Worm (Caenorhabditis elegans) whole organism, L2 larva: Measurements from ENCODE around the gene F38A1.11.
A peak's percentile ranks its signal among the peaks of the same experiment; 100 is the strongest.

ENCODE experiments used
- Y55F3AM.14 ChIP-seq: fragments of 200-800 bp; sonication (Bioruptor generic); optimal IDR thresholded peaks from 2 replicates; lab custom pipeline; 2018; ENCODE audit warnings: mild to moderate bottlenecking, missing genetic modification characterization, missing compliant biosample characterization
- ZK546.5 ChIP-seq: sonication (generic microtip); optimal IDR thresholded peaks from 2 replicates; lab custom pipeline; 2017; ENCODE audit warnings: missing biosample characterization, missing genetic modification characterization
- alr-1 ChIP-seq: fragments of 150-350 bp; optimal IDR thresholded peaks from 2 replicates; lab custom pipeline; 2014; ENCODE audit warnings: missing biosample characterization, missing genetic modification characterization
- ama-1 ChIP-seq: fragments of 150-350 bp; optimal IDR thresholded peaks from 2 replicates; lab custom pipeline; 2018; ENCODE audit warnings: inconsistent platforms
- blmp-1 ChIP-seq: sonication (generic microtip); optimal IDR thresholded peaks from 2 replicates; lab custom pipeline; 2017; ENCODE audit warnings: missing genetic modification characterization, mild to moderate bottlenecking, missing compliant biosample characterization, antibody characterized with exemption, moderate library complexity; ENCODE audit not compliant: insufficient read depth
- ceh-82 ChIP-seq: fragments of 150-350 bp; optimal IDR thresholded peaks from 2 replicates; lab custom pipeline; 2014; ENCODE audit warnings: missing biosample characterization, missing genetic modification characterization
- crh-2 ChIP-seq: sonication (generic microtip); optimal IDR thresholded peaks from 2 replicates; lab custom pipeline; 2017; ENCODE audit warnings: missing biosample characterization, missing genetic modification characterization
- dmd-4 ChIP-seq: sonication (generic microtip); optimal IDR thresholded peaks from 2 replicates; lab custom pipeline; 2017; ENCODE audit warnings: missing biosample characterization, missing genetic modification characterization
- egl-27 ChIP-seq: sonication (generic microtip); optimal IDR thresholded peaks from 3 replicates; lab custom pipeline; 2017; ENCODE audit warnings: missing biosample characterization, missing genetic modification reagents, missing genetic modification characterization
- elt-3 ChIP-seq: sonication (generic microtip); optimal IDR thresholded peaks from 2 replicates; lab custom pipeline; 2017; ENCODE audit warnings: missing biosample characterization, missing genetic modification characterization
- fos-1 ChIP-seq: fragments of 150-350 bp; optimal IDR thresholded peaks from 2 replicates; lab custom pipeline; 2014; ENCODE audit warnings: missing biosample characterization, missing genetic modification characterization
- gmeb-1 ChIP-seq: fragments of 150-350 bp; optimal IDR thresholded peaks from 2 replicates; lab custom pipeline; 2014; ENCODE audit warnings: missing biosample characterization, missing genetic modification characterization
- lin-11 ChIP-seq: fragments of 150-350 bp; sonication (generic microtip); optimal IDR thresholded peaks from 2 replicates; lab custom pipeline; 2014; ENCODE audit warnings: missing biosample characterization, missing genetic modification characterization, inconsistent platforms, mixed read lengths
- lin-13 ChIP-seq: fragments of 150-350 bp; optimal IDR thresholded peaks from 2 replicates; lab custom pipeline; 2014; ENCODE audit warnings: missing biosample characterization, missing genetic modification reagents, missing genetic modification characterization
- lin-39 ChIP-seq: fragments of 150-350 bp; optimal IDR thresholded peaks from 2 replicates; lab custom pipeline; 2014; ENCODE audit warnings: missing biosample characterization, missing genetic modification reagents, missing genetic modification characterization
- lsy-2 ChIP-seq, 2 experiments: fragments of 150-350 bp in 1 of 2; sonication (generic microtip) in 1 of 2; optimal IDR thresholded peaks; 2 replicates each; lab custom pipeline; 2014 to 2017; ENCODE audit warnings: missing biosample characterization in 2 of 2, missing genetic modification characterization in 2 of 2
- mbf-1 ChIP-seq: sonication (generic microtip); optimal IDR thresholded peaks from 2 replicates; lab custom pipeline; 2017; ENCODE audit warnings: missing biosample characterization, missing genetic modification characterization
- nhr-10 ChIP-seq: sonication (generic microtip); optimal IDR thresholded peaks from 2 replicates; lab custom pipeline; 2017; ENCODE audit warnings: missing biosample characterization, missing genetic modification characterization
- nhr-11 ChIP-seq: fragments of 150-350 bp; optimal IDR thresholded peaks from 2 replicates; lab custom pipeline; 2014; ENCODE audit warnings: missing biosample characterization, missing genetic modification characterization
- nhr-12 ChIP-seq: fragments of 150-350 bp; optimal IDR thresholded peaks from 2 replicates; lab custom pipeline; 2014; ENCODE audit warnings: missing biosample characterization, missing genetic modification characterization
- nhr-129 ChIP-seq: fragments of 150-350 bp; optimal IDR thresholded peaks from 2 replicates; lab custom pipeline; 2014; ENCODE audit warnings: missing biosample characterization, missing genetic modification characterization
- nhr-21 ChIP-seq: fragments of 150-350 bp; optimal IDR thresholded peaks from 2 replicates; lab custom pipeline; 2014; ENCODE audit warnings: missing biosample characterization, missing genetic modification characterization
- nhr-23 ChIP-seq: fragments of 150-350 bp; optimal IDR thresholded peaks from 2 replicates; lab custom pipeline; 2014; ENCODE audit warnings: missing biosample characterization, missing genetic modification reagents, missing genetic modification characterization
- nhr-25 ChIP-seq: fragments of 150-350 bp; sonication (generic microtip); optimal IDR thresholded peaks from 3 replicates; lab custom pipeline; 2014; ENCODE audit warnings: missing biosample characterization, missing genetic modification characterization
- sem-4 ChIP-seq: fragments of 150-350 bp; optimal IDR thresholded peaks from 2 replicates; lab custom pipeline; 2014; ENCODE audit warnings: missing biosample characterization, missing genetic modification reagents, missing genetic modification characterization
- skn-1 ChIP-seq: sonication (generic microtip); optimal IDR thresholded peaks from 2 replicates; lab custom pipeline; 2017; ENCODE audit warnings: missing biosample characterization, missing genetic modification characterization
- sma-3 ChIP-seq: sonication (generic microtip); optimal IDR thresholded peaks from 2 replicates; lab custom pipeline; 2016; ENCODE audit warnings: missing genetic modification reagents, missing genetic modification characterization, missing compliant biosample characterization
- sma-9 ChIP-seq, 2 experiments: fragments of 150-350 bp in 1 of 2; sonication (generic microtip) in 1 of 2; optimal IDR thresholded peaks; 2 replicates each; lab custom pipeline; 2014 to 2016; ENCODE audit warnings: missing genetic modification characterization in 2 of 2, mild to moderate bottlenecking in 1 of 2, missing biosample characterization in 1 of 2, missing compliant biosample characterization in 1 of 2, missing genetic modification reagents in 1 of 2, moderate library complexity in 1 of 2
- snpc-4 ChIP-seq: fragments of 150-350 bp; optimal IDR thresholded peaks from 2 replicates; lab custom pipeline; 2014; ENCODE audit warnings: missing biosample characterization, missing genetic modification characterization
- unc-39 ChIP-seq: fragments of 150-350 bp; optimal IDR thresholded peaks from 2 replicates; lab custom pipeline; 2014; ENCODE audit warnings: missing biosample characterization, missing genetic modification characterization
- unc-55 ChIP-seq: fragments of 150-350 bp; sonication (generic microtip); optimal IDR thresholded peaks from 3 replicates; lab custom pipeline; 2014; ENCODE audit warnings: missing biosample characterization, missing genetic modification reagents, missing genetic modification characterization
- unc-62 ChIP-seq: fragments of 150-350 bp; optimal IDR thresholded peaks from 2 replicates; lab custom pipeline; 2014; ENCODE audit warnings: missing biosample characterization, missing genetic modification reagents, missing genetic modification characterization
- zag-1 ChIP-seq: fragments of 150-350 bp; optimal IDR thresholded peaks from 2 replicates; lab custom pipeline; 2014; ENCODE audit warnings: missing biosample characterization, missing genetic modification characterization
- ztf-1 ChIP-seq: fragments of 200-800 bp; sonication (Bioruptor generic); conservative IDR thresholded peaks from 2 replicates; pipeline ENCODE4 v1.3.6; 2022; ENCODE audit warnings: missing genetic modification characterization, missing compliant biosample characterization
- ztf-4 ChIP-seq: fragments of 150-350 bp; optimal IDR thresholded peaks from 2 replicates; lab custom pipeline; 2014; ENCODE audit warnings: missing biosample characterization, missing genetic modification characterization

F38A1.11 gene

DNA sequence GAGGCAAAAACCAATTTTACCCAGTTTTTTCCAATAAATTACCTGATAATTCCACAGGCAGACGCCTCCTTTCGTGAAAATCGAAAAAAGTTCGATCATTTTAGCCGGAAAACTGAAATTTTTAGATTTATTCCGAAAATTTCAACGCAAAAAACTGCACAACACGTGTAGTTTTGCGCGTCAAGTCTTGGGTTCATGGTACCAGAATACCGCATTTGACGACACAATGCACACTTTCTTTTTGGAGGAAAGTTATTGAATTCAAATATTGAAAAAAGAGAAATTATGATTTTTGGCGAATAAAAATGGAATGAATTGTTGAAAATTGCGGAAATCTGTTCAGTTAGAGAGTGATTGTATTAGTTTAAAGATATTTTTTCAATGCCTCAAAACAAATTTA, 7.5 kb upstream of the F38A1.11 start, which contains the start of gene F38A1.8 (continued):
- TF ChIP-seq blmp-1 (tag; lab: Kevin White, UChicago) (no peak), Y55F3AM.14 (no peak), sma-9 (GFP tag; optimal IDR thresholded peaks at IDR 0.05; lab: Kevin White, UChicago) (peak; percentile 37), sma-9 (tag; optimal IDR thresholded peaks at IDR 0.05; lab: Kevin White, UChicago) (no peak), sma-3 (peak; percentile 29)

DNA sequence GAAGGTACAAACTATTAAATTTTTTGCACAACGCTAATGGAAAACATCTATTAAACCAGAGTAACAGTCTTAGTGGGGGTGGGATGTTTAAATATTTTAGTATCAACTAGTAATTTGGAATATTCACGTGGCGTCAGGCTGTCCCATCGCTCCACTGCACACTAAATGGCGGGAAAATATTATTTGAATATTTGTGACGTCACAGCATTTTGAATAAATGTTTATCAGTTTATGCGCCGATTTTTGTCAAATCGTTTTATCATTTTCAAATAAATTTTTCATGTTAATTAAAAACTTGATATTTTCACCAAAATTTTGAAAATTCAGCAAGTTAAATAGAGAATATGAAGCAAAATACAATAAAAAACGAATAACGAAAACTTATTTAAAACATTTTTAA, 3.9 kb upstream of the F38A1.11 start, which contains the start of gene F38A1.15:
Gene F38A1.15 (minus strand): TSS at position 101 of the 400 bp plus-strand sequence.
- no peak for TF ChIP-seq unc-39 (tag; lab: Kevin White, UChicago)
- no peak for TF ChIP-seq crh-2 (tag; lab: Kevin White, UChicago)
- TF ChIP-seq lin-39 (tag; lab: Kevin White, UChicago), result no peak
- TF ChIP-seq skn-1 (tag; lab: Kevin White, UChicago), result no peak
- TF ChIP-seq zag-1, result no peak
- no peak for TF ChIP-seq nhr-12 (tag; lab: Kevin White, UChicago)
- no peak for TF ChIP-seq nhr-129 (tag; lab: Kevin White, UChicago)
- TF ChIP-seq dmd-4, result no peak
- no peak for TF ChIP-seq unc-62 (GFP tag; lab: Kevin White, UChicago)
- TF ChIP-seq egl-27 (tag; lab: Kevin White, UChicago), result no peak
- no peak for TF ChIP-seq lin-11 (tag; lab: Kevin White, UChicago)
- TF ChIP-seq ceh-82 (tag; lab: Kevin White, UChicago), result no peak

DNA sequence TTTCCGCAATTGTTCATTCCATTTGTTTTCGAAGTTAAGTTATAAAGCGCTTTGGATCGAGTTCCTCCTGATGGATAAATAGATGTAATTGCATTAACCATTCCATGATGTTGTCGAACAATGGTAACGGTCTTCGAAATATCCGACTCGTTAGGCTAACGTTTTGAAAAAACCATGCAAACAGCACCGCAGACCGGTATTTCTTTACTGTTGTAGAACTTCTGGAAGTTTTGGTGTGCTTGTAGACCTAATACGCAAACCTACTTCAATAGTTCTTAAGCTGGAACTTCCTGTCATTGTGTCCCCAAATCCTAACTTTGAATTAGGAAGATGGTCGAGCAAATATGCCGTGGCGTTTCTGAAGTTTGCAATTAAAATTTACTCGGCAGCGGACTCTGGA, 1.9 kb upstream of the F38A1.11 start, which contains the start of gene F38A1.9:
Gene F38A1.9 (minus strand): TSS at position 101 of the 400 bp plus-strand sequence.
- TF ChIP-seq nhr-129 (tag; lab: Kevin White, UChicago) (no peak), snpc-4 (tag; lab: Kevin White, UChicago) (no peak), nhr-11 (tag; lab: Kevin White, UChicago) (no peak), sem-4 (tag; lab: Kevin White, UChicago) (no peak), nhr-10 (no peak), lsy-2 (tag; optimal IDR thresholded peaks at IDR 0.05; lab: Kevin White, UChicago) (no peak), sma-3 (no peak), elt-3 (tag; lab: Kevin White, UChicago) (no peak), unc-62 (GFP tag; lab: Kevin White, UChicago) (no peak), fos-1 (no peak), nhr-23 (tag; lab: Kevin White, UChicago) (no peak), alr-1 (tag; lab: Kevin White, UChicago) (no peak), unc-55 (GFP tag; lab: Kevin White, UChicago) (no peak), nhr-21 (no peak), gmeb-1 (no peak), ZK546.5 (tag; lab: Kevin White, UChicago) (no peak), ztf-4 (no peak), mbf-1 (tag; lab: Kevin White, UChicago) (no peak)

DNA sequence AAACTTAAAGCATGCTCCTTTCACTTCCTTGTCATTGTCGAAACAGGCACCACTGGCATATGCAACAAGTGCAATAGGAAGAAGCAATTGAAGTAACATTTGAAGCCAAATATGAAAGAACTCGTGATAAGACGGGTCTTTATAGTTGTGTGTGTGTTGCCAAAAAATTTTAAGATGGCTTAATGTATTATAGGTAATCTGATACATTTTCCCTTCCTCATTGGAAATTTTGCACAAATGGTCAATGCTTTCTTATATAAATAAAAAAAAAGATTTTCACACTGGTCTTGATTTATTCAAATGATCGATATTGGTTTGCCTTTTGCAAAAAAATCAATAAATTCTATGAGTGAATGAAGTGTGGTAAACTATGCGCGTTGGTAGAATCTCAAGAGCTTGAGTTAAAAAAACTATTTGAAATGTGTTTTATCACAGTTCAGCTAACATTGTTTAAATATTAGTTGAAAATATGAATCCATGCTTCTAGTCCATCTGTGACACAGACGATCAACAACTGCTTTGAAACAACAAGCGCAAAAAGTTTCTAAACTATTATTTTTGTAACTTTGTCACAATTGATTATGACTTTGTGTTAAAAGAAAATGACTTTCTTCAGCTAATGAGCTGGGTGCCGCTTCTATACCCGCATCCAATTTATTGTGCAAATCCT, 4.2 kb downstream of the F38A1.11 start, which contains the start of the genes clec-166 and F38A1.6:
Gene clec-166 (minus strand): TSS at position 101 of the 670 bp plus-strand sequence.
Gene F38A1.6 (plus strand): TSS at position 620 of the 670 bp plus-strand sequence.
- TF ChIP-seq fos-1 (no peak), dmd-4 (no peak), snpc-4 (tag; lab: Kevin White, UChicago) (no peak)
- TF ChIP-seq, all 48 proteins: peak for 0

DNA sequence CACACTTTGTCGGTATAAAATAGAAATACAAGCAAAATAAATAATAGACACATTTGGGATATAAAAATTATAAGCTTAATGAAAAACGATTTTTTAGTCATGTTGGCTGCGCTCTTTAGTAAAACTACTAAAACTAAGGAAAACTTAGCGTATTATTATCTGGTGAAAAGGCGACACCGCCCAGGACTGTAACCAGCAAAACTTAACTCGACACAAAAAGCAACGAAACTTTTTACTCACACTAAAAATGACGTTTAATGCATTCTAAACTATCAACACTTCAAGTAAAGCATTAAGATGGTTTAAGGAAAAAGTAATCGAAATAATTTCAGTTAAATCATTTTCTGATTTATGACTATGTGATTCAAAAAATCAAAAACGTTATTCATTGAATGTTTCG, 8.4 kb downstream of the F38A1.11 start, which contains the start of gene clec-167:
Gene clec-167 (minus strand): TSS at position 101 of the 400 bp plus-strand sequence.
- TF ChIP-seq mbf-1 (tag; lab: Kevin White, UChicago) (no peak), ama-1 (lab: Kevin White, UChicago) (no peak), lin-13 (GFP tag; lab: Kevin White, UChicago) (no peak), nhr-25 (no peak), ztf-1 (no peak)
- TF ChIP-seq, all 48 proteins: peak for 0
